Worm (Caenorhabditis elegans) whole organism, L3 larva: ENCODE data around the gene F41C3.8.

Source experiments
- aly-2 ChIP-seq: fragments of 150-350 bp; optimal IDR thresholded peaks from 2 replicates; lab custom pipeline; 2014; ENCODE audit warnings: missing biosample characterization, missing genetic modification characterization
- ceh-28 ChIP-seq: fragments of 150-350 bp; optimal IDR thresholded peaks from 2 replicates; lab custom pipeline; 2014; ENCODE audit warnings: missing biosample characterization, missing genetic modification reagents, missing genetic modification characterization
- egl-27 ChIP-seq: sonication (generic microtip); optimal IDR thresholded peaks from 4 replicates; lab custom pipeline; 2017; ENCODE audit warnings: missing biosample characterization, missing genetic modification reagents, missing genetic modification characterization
- elt-1 ChIP-seq: fragments of 150-350 bp; optimal IDR thresholded peaks from 2 replicates; lab custom pipeline; 2014; ENCODE audit warnings: missing biosample characterization, missing genetic modification characterization
- fkh-10 ChIP-seq: sonication (generic microtip); optimal IDR thresholded peaks from 2 replicates; lab custom pipeline; 2017; ENCODE audit warnings: missing biosample characterization, missing genetic modification reagents, missing genetic modification characterization
- lsy-12 ChIP-seq: sonication (generic microtip); optimal IDR thresholded peaks from 2 replicates; lab custom pipeline; 2016; ENCODE audit warnings: mild to moderate bottlenecking, missing genetic modification characterization, missing compliant biosample characterization
- mdl-1 ChIP-seq: fragments of 150-350 bp; optimal IDR thresholded peaks from 2 replicates; lab custom pipeline; 2014; ENCODE audit warnings: missing biosample characterization, missing genetic modification characterization
- nhr-11 ChIP-seq: fragments of 150-350 bp; optimal IDR thresholded peaks from 2 replicates; lab custom pipeline; 2014; ENCODE audit warnings: missing biosample characterization, missing genetic modification characterization
- nhr-23 ChIP-seq: fragments of 150-350 bp; optimal IDR thresholded peaks from 2 replicates; lab custom pipeline; 2014; ENCODE audit warnings: missing biosample characterization, missing genetic modification reagents, missing genetic modification characterization
- nhr-237 ChIP-seq: fragments of 150-350 bp; optimal IDR thresholded peaks from 2 replicates; lab custom pipeline; 2014; ENCODE audit warnings: missing biosample characterization, missing genetic modification characterization
- nhr-25 ChIP-seq: sonication (generic microtip); optimal IDR thresholded peaks from 2 replicates; lab custom pipeline; 2017; ENCODE audit warnings: missing biosample characterization, missing genetic modification characterization
- nhr-43 ChIP-seq: sonication (generic microtip); optimal IDR thresholded peaks from 2 replicates; lab custom pipeline; 2016; ENCODE audit warnings: mild to moderate bottlenecking, missing genetic modification characterization, missing compliant biosample characterization; ENCODE audit not compliant: poor library complexity, severe bottlenecking
- nhr-77 ChIP-seq: fragments of 150-350 bp; optimal IDR thresholded peaks from 2 replicates; lab custom pipeline; 2014; ENCODE audit warnings: missing biosample characterization, missing genetic modification characterization
- pha-4 ChIP-seq: fragments of 150-350 bp; optimal IDR thresholded peaks from 2 replicates; lab custom pipeline; 2014; ENCODE audit warnings: missing biosample characterization, missing genetic modification reagents, missing genetic modification characterization
- unc-39 ChIP-seq: sonication (generic microtip); optimal IDR thresholded peaks from 4 replicates; lab custom pipeline; 2017; ENCODE audit warnings: missing biosample characterization, missing genetic modification characterization
- ztf-11 ChIP-seq: fragments of 150-350 bp; optimal IDR thresholded peaks from 2 replicates; lab custom pipeline; 2014; ENCODE audit warnings: missing biosample characterization, missing genetic modification characterization

F41C3.8 gene

ce11 chrII:4766284-4766683 is 50.4 kb downstream of the F41C3.8 start, which contains the start of gene ttm-2:
Gene ttm-2 (minus strand): TSS chrII:4766384.
- TF ChIP-seq ceh-28 (tag; lab: Kevin White, UChicago) (no peak), elt-1 (tag; lab: Kevin White, UChicago) (no peak), aly-2 (tag; lab: Kevin White, UChicago) (no peak), ztf-11 (tag; lab: Kevin White, UChicago) (no peak), pha-4 (tag; lab: Kevin White, UChicago) (no peak), mdl-1 (tag; lab: Kevin White, UChicago) (no peak), egl-27 (tag; lab: Kevin White, UChicago) (no peak), fkh-10 (GFP tag; lab: Kevin White, UChicago) (no peak), nhr-77 (tag; lab: Kevin White, UChicago) (no peak), unc-39 (tag; lab: Kevin White, UChicago) (no peak), nhr-11 (tag; lab: Kevin White, UChicago) (no peak), lsy-12 (tag; lab: Kevin White, UChicago) (no peak)

ce11 chrII:4767612-4768011 is 51.8 kb downstream of the F41C3.8 start:
- TF ChIP-seq ceh-28 (tag; lab: Kevin White, UChicago) (peak; percentile 27), nhr-25 (tag; lab: Kevin White, UChicago) (peak; percentile 60), nhr-237 (tag; lab: Kevin White, UChicago) (no peak), nhr-23 (tag; lab: Kevin White, UChicago) (peak; percentile 35), nhr-43 (tag; lab: Kevin White, UChicago) (no peak)
